Fruit fly (Drosophila melanogaster) whole organism, embryonic: Measurements from ENCODE around the gene cindr.
A peak's percentile ranks its signal among the peaks of the same experiment; 100 is the strongest.

Experiments
- ATbp ChIP-seq: fragments of 200-800 bp; sonication (Bioruptor generic); optimal IDR thresholded peaks from 2 replicates; lab custom pipeline; 2017; ENCODE audit warnings: missing biosample characterization, mild to moderate bottlenecking, missing genetic modification characterization, missing genetic modification reagents
- Antp ChIP-seq: fragments of 200-800 bp; sonication (Bioruptor generic); optimal IDR thresholded peaks from 3 replicates; lab custom pipeline; 2016; ENCODE audit warnings: missing biosample characterization, missing genetic modification characterization
- B-H1 ChIP-seq: fragments of 200-800 bp; sonication (Bioruptor generic); IDR thresholded peaks from 3 replicates; pipeline ENCODE4 v1.3.6; 2022; ENCODE audit warnings: missing biosample characterization, missing genetic modification characterization
- CG10321 ChIP-seq: fragments of 200-800 bp; sonication (Bioruptor generic); IDR thresholded peaks from 2 replicates; pipeline ENCODE4 v1.3.6; 2022; ENCODE audit warnings: missing biosample characterization, missing genetic modification characterization
- CG10462 ChIP-seq: fragments of 200-800 bp; sonication (Bioruptor generic); optimal IDR thresholded peaks from 2 replicates; lab custom pipeline; 2016; ENCODE audit warnings: missing biosample characterization, missing genetic modification characterization
- CG12299 ChIP-seq: fragments of 200-800 bp; sonication (Bioruptor generic); optimal IDR thresholded peaks from 2 replicates; lab custom pipeline; 2018; ENCODE audit warnings: missing biosample characterization, mild to moderate bottlenecking, missing genetic modification characterization
- CG13296 ChIP-seq: fragments of 200-800 bp; sonication (Bioruptor generic); optimal IDR thresholded peaks from 3 replicates; lab custom pipeline; 2018; ENCODE audit warnings: missing biosample characterization, mild to moderate bottlenecking, missing genetic modification characterization
- CG13775 ChIP-seq: fragments of 200-800 bp; sonication (Bioruptor generic); optimal IDR thresholded peaks from 3 replicates; lab custom pipeline; 2017; ENCODE audit warnings: missing biosample characterization, mild to moderate bottlenecking, missing genetic modification characterization
- CG14667 ChIP-seq: fragments of 200-800 bp; sonication (Bioruptor generic); IDR thresholded peaks from 2 replicates; pipeline ENCODE4 v1.3.6; 2022; ENCODE audit warnings: missing biosample characterization, missing genetic modification characterization
- CG14710 ChIP-seq: fragments of 200-800 bp; sonication (Bioruptor generic); optimal IDR thresholded peaks from 3 replicates; lab custom pipeline; 2019; ENCODE audit warnings: missing biosample characterization, mild to moderate bottlenecking, missing genetic modification characterization, moderate library complexity
- CG16815 ChIP-seq: fragments of 200-800 bp; sonication (Bioruptor generic); optimal IDR thresholded peaks from 3 replicates; lab custom pipeline; 2017; ENCODE audit warnings: missing biosample characterization, mild to moderate bottlenecking, missing genetic modification characterization
- CG18764 ChIP-seq: fragments of 200-800 bp; sonication (Bioruptor generic); optimal IDR thresholded peaks from 3 replicates; lab custom pipeline; 2016; ENCODE audit warnings: missing biosample characterization, missing genetic modification characterization
- CG2120 ChIP-seq: fragments of 200-800 bp; sonication (Bioruptor generic); optimal IDR thresholded peaks from 3 replicates; lab custom pipeline; 2016; ENCODE audit warnings: missing biosample characterization, missing genetic modification characterization
- CG2129 ChIP-seq: fragments of 200-800 bp; sonication (Bioruptor generic); IDR thresholded peaks from 2 replicates; pipeline ENCODE4 v1.3.6; 2022; ENCODE audit warnings: missing biosample characterization, missing genetic modification characterization; ENCODE audit not compliant: partially characterized antibody
- CG31365 ChIP-seq: fragments of 200-800 bp; sonication (Bioruptor generic); optimal IDR thresholded peaks from 2 replicates; lab custom pipeline; 2018; ENCODE audit warnings: missing biosample characterization, mild to moderate bottlenecking, missing genetic modification characterization
- CG32767 ChIP-seq: fragments of 200-800 bp; sonication (Bioruptor generic); IDR thresholded peaks from 2 replicates; pipeline ENCODE4 v1.3.6; 2022; ENCODE audit warnings: missing biosample characterization, missing genetic modification characterization
- CG33213 ChIP-seq: fragments of 200-800 bp; sonication (Bioruptor generic); optimal IDR thresholded peaks from 3 replicates; lab custom pipeline; 2016; ENCODE audit warnings: missing biosample characterization, missing genetic modification characterization
- CG5953 ChIP-seq: fragments of 200-800 bp; sonication (Bioruptor generic); IDR thresholded peaks from 2 replicates; pipeline ENCODE4 v1.3.6; 2022; ENCODE audit warnings: missing biosample characterization, missing genetic modification characterization
- CG6689 ChIP-seq: fragments of 200-800 bp; sonication (Bioruptor generic); IDR thresholded peaks from 2 replicates; pipeline ENCODE4 v1.3.6; 2022; ENCODE audit warnings: missing biosample characterization, missing genetic modification characterization
- CG7357 ChIP-seq: fragments of 200-800 bp; sonication (Bioruptor generic); IDR thresholded peaks from 3 replicates; pipeline ENCODE4 v1.3.6; 2022; ENCODE audit warnings: missing biosample characterization, missing genetic modification characterization
- CG7556 ChIP-seq: fragments of 200-800 bp; sonication (Bioruptor generic); optimal IDR thresholded peaks from 2 replicates; lab custom pipeline; 2017; ENCODE audit warnings: missing biosample characterization, mild to moderate bottlenecking, missing genetic modification characterization
- CG7745 ChIP-seq: fragments of 200-800 bp; sonication (Bioruptor generic); optimal IDR thresholded peaks from 2 replicates; lab custom pipeline; 2018; ENCODE audit warnings: missing biosample characterization, mild to moderate bottlenecking, missing genetic modification characterization, moderate library complexity
- CG7786 ChIP-seq: fragments of 200-800 bp; sonication (Bioruptor generic); optimal IDR thresholded peaks from 2 replicates; lab custom pipeline; 2016; ENCODE audit warnings: missing biosample characterization, missing genetic modification characterization
- CG8281 ChIP-seq: fragments of 200-800 bp; sonication (Bioruptor generic); optimal IDR thresholded peaks from 2 replicates; lab custom pipeline; 2018; ENCODE audit warnings: missing biosample characterization, mild to moderate bottlenecking, missing genetic modification characterization, moderate library complexity
- GATAe ChIP-seq: fragments of 200-800 bp; sonication (Bioruptor generic); conservative IDR thresholded peaks from 2 replicates; pipeline ENCODE4 v1.3.6; 2022; ENCODE audit warnings: missing biosample characterization, missing genetic modification characterization
- H15 ChIP-seq: fragments of 200-800 bp; sonication (Bioruptor generic); IDR thresholded peaks from 3 replicates; pipeline ENCODE4 v1.3.6; 2022; ENCODE audit warnings: missing biosample characterization, missing genetic modification characterization
- Hr51 ChIP-seq, 2 experiments: fragments of 200-800 bp; sonication (Bioruptor generic); optimal IDR thresholded peaks; 2 replicates in 1 of 2; 3 replicates in 1 of 2; lab custom pipeline; 2016 to 2018; ENCODE audit warnings: missing biosample characterization in 2 of 2, missing genetic modification characterization in 2 of 2, mild to moderate bottlenecking in 1 of 2, moderate library complexity in 1 of 2
- Pdp1 ChIP-seq, 2 experiments: fragments of 200-800 bp; sonication (Bioruptor generic); optimal IDR thresholded peaks; 3 replicates each; lab custom pipeline; 2016; ENCODE audit warnings: missing biosample characterization in 2 of 2, missing genetic modification characterization in 2 of 2, mild to moderate bottlenecking in 1 of 2, moderate library complexity in 1 of 2
- Spps ChIP-seq: fragments of 200-800 bp; sonication (Bioruptor generic); optimal IDR thresholded peaks from 2 replicates; lab custom pipeline; 2018; ENCODE audit warnings: missing biosample characterization, mild to moderate bottlenecking, missing genetic modification characterization
- Sry-β ChIP-seq: fragments of 200-800 bp; sonication (Bioruptor generic); optimal IDR thresholded peaks from 2 replicates; lab custom pipeline; 2018; ENCODE audit warnings: missing biosample characterization, mild to moderate bottlenecking, missing genetic modification characterization, moderate library complexity
- az2 ChIP-seq: fragments of 200-800 bp; sonication (Bioruptor generic); optimal IDR thresholded peaks from 3 replicates; lab custom pipeline; 2016; ENCODE audit warnings: missing biosample characterization, missing genetic modification characterization
- bab2 ChIP-seq: fragments of 200-800 bp; sonication (Bioruptor generic); optimal IDR thresholded peaks from 2 replicates; lab custom pipeline; 2016; ENCODE audit warnings: missing biosample characterization, missing genetic modification characterization
- btn ChIP-seq: fragments of 200-800 bp; sonication (Bioruptor generic); optimal IDR thresholded peaks from 2 replicates; lab custom pipeline; 2016; ENCODE audit warnings: missing biosample characterization, missing genetic modification characterization
- ci ChIP-seq: fragments of 200-800 bp; sonication (Bioruptor generic); IDR thresholded peaks from 3 replicates; pipeline ENCODE4 v1.3.6; 2022; ENCODE audit warnings: missing biosample characterization, missing genetic modification characterization
- dati ChIP-seq: fragments of 200-800 bp; sonication (Bioruptor generic); IDR thresholded peaks from 2 replicates; pipeline ENCODE4 v1.3.6; 2022; ENCODE audit warnings: missing biosample characterization, missing genetic modification characterization
- dmrt99B ChIP-seq: fragments of 200-800 bp; sonication (Bioruptor generic); optimal IDR thresholded peaks from 2 replicates; lab custom pipeline; 2018; ENCODE audit warnings: missing biosample characterization, mild to moderate bottlenecking, missing genetic modification characterization, moderate library complexity
- gfzf ChIP-seq: fragments of 200-800 bp; sonication (Bioruptor generic); optimal IDR thresholded peaks from 2 replicates; lab custom pipeline; 2016; ENCODE audit warnings: missing biosample characterization, mild to moderate bottlenecking, missing genetic modification characterization, moderate library complexity
- grn ChIP-seq: fragments of 200-800 bp; sonication (Bioruptor generic); optimal IDR thresholded peaks from 3 replicates; lab custom pipeline; 2017; ENCODE audit warnings: missing biosample characterization, missing genetic modification characterization
- jigr1 ChIP-seq: fragments of 200-800 bp; sonication (Bioruptor generic); IDR thresholded peaks from 3 replicates; pipeline ENCODE4 v1.3.6; 2022; ENCODE audit warnings: missing biosample characterization, missing genetic modification characterization
- ken ChIP-seq: fragments of 200-800 bp; sonication (Bioruptor generic); IDR thresholded peaks from 3 replicates; pipeline ENCODE4 v1.3.6; 2022; ENCODE audit warnings: missing biosample characterization, missing genetic modification characterization
- kni ChIP-seq: fragments of 200-800 bp; sonication (Bioruptor generic); optimal IDR thresholded peaks from 3 replicates; lab custom pipeline; 2017; ENCODE audit warnings: mild to moderate bottlenecking, missing biosample characterization, missing genetic modification reagents, missing genetic modification characterization
- lbe ChIP-seq: fragments of 200-800 bp; sonication (Bioruptor generic); optimal IDR thresholded peaks from 2 replicates; lab custom pipeline; 2016; ENCODE audit warnings: missing biosample characterization, mild to moderate bottlenecking, missing genetic modification characterization
- lov ChIP-seq, 2 experiments: fragments of 200-800 bp in 1 of 2; fragments of >200 bp in 1 of 2; sonication (Bioruptor generic) in 1 of 2; IDR thresholded peaks in 1 of 2; optimal IDR thresholded peaks in 1 of 2; 2 replicates in 1 of 2; 3 replicates in 1 of 2; pipeline versions ENCODE4 v1.3.6 to Lab custom; 2017 to 2022; ENCODE audit warnings: missing biosample characterization in 1 of 2, missing genetic modification characterization in 1 of 2
- nmo ChIP-seq: fragments of 200-800 bp; sonication (Bioruptor generic); optimal IDR thresholded peaks from 2 replicates; lab custom pipeline; 2018; ENCODE audit warnings: missing biosample characterization, mild to moderate bottlenecking, missing genetic modification characterization, moderate library complexity
- slbo ChIP-seq: fragments of 200-800 bp; sonication (Bioruptor generic); IDR thresholded peaks from 2 replicates; pipeline ENCODE4 v1.3.6; 2022; ENCODE audit warnings: missing biosample characterization, missing genetic modification characterization
- so ChIP-seq: fragments of 200-800 bp; sonication (Bioruptor generic); IDR thresholded peaks from 3 replicates; pipeline ENCODE4 v1.3.6; 2022; ENCODE audit warnings: missing biosample characterization, missing genetic modification characterization
- ssp ChIP-seq: fragments of 200-800 bp; sonication (Bioruptor generic); IDR thresholded peaks from 2 replicates; pipeline ENCODE4 v1.3.6; 2022; ENCODE audit warnings: missing biosample characterization, missing genetic modification characterization
- tin ChIP-seq: fragments of 200-800 bp; sonication (Bioruptor generic); optimal IDR thresholded peaks from 3 replicates; lab custom pipeline; 2016; ENCODE audit warnings: missing biosample characterization, missing genetic modification characterization
- unc-4 ChIP-seq: fragments of 200-800 bp; sonication (Bioruptor generic); IDR thresholded peaks from 2 replicates; pipeline ENCODE4 v1.3.6; 2022; ENCODE audit warnings: missing biosample characterization, missing genetic modification characterization; ENCODE audit not compliant: partially characterized antibody
- zf30C ChIP-seq: fragments of 200-800 bp; sonication (Bioruptor generic); optimal IDR thresholded peaks from 3 replicates; lab custom pipeline; 2018; ENCODE audit warnings: missing biosample characterization, mild to moderate bottlenecking, missing genetic modification characterization

The cindr gene

dm6 chr3R:30781661-30782120 is 26.7 kb upstream of the cindr start (continued):
- TF ChIP-seq grn (GFP tag; lab: Kevin White, UChicago), result peak; percentile 69
- TF ChIP-seq CG13775 (GFP tag; lab: Kevin White, UChicago), result peak; percentile 89
- TF ChIP-seq CG16815, result peak; percentile 95
- peak; percentile 96 for TF ChIP-seq bab2 (GFP tag; lab: Kevin White, UChicago)
- peak; percentile 90 for TF ChIP-seq Spps (tag; lab: Kevin White, UChicago)
- TF ChIP-seq CG2129 (GFP tag; lab: Robert Waterston, UW), result no peak
- peak; percentile 95 for TF ChIP-seq CG14667
- TF ChIP-seq CG6689 (GFP tag; lab: Robert Waterston, UW), result peak; percentile 96
- TF ChIP-seq Hr51 (GFP tag; optimal IDR thresholded peaks at IDR 0.05; lab: Kevin White, UChicago), result peak; percentile 87 to 93
- peak; percentile 86 for TF ChIP-seq jigr1
- TF ChIP-seq kni (GFP tag; lab: Kevin White, UChicago), result peak; percentile 76
- TF ChIP-seq tin (GFP tag; lab: Kevin White, UChicago), result peak; percentile 96
- peak; percentile 87 for TF ChIP-seq CG10462 (GFP tag; lab: Kevin White, UChicago)
- TF ChIP-seq nmo (GFP tag; lab: Kevin White, UChicago), result peak; percentile 93
- peak; percentile 92 for TF ChIP-seq Antp (GFP tag; lab: Kevin White, UChicago)
- TF ChIP-seq dmrt99B (tag; lab: Kevin White, UChicago), result peak; percentile 93
- peak; percentile 50 for TF ChIP-seq CG7745 (tag; lab: Kevin White, UChicago)
- peak; percentile 97 for TF ChIP-seq slbo (GFP tag; lab: Robert Waterston, UW)
- peak; percentile 97 for TF ChIP-seq CG7786 (GFP tag; lab: Kevin White, UChicago)
- TF ChIP-seq gfzf, result peak; percentile 18
- peak; percentile 88 for TF ChIP-seq ssp (GFP tag; lab: Robert Waterston, UW)
- peak; percentile 46 for TF ChIP-seq Sry-β
- TF ChIP-seq CG32767, result peak; percentile 91
- TF ChIP-seq CG33213, result peak; percentile 94
- TF ChIP-seq zf30C (GFP tag; lab: Kevin White, UChicago), result no peak
- TF ChIP-seq so (GFP tag; lab: Robert Waterston, UW), result peak; percentile 82; the same call in 2 of the 3 replicates
- TF ChIP-seq lbe (GFP tag; lab: Kevin White, UChicago), result peak; percentile 70
- TF ChIP-seq CG10321 (GFP tag; lab: Robert Waterston, UW), result peak; percentile 98
- peak; percentile 95 for TF ChIP-seq ken (GFP tag; lab: Robert Waterston, UW)
- TF ChIP-seq CG5953 (GFP tag; lab: Robert Waterston, UW), result peak; percentile 62; the same call in 1 of the 2 replicates
- no peak for TF ChIP-seq CG8281 (tag; lab: Kevin White, UChicago)
- peak; percentile 87 for TF ChIP-seq ATbp (GFP tag; lab: Kevin White, UChicago)
- peak; percentile 92 for TF ChIP-seq GATAe
- TF ChIP-seq H15 (GFP tag; lab: Robert Waterston, UW), result peak; percentile 94
- TF ChIP-seq CG31365 (tag; lab: Kevin White, UChicago), result peak; percentile 68
- TF ChIP-seq CG18764 (GFP tag; lab: Kevin White, UChicago), result peak; percentile 82
- TF ChIP-seq ci (GFP tag; lab: Robert Waterston, UW), result peak; percentile 96
- TF ChIP-seq az2 (GFP tag; lab: Kevin White, UChicago), result peak; percentile 96
- peak; percentile 90 for TF ChIP-seq btn (GFP tag; lab: Kevin White, UChicago)
- peak; percentile 86 to 93 for TF ChIP-seq Pdp1 (GFP tag; optimal IDR thresholded peaks at IDR 0.05; lab: Kevin White, UChicago)
- TF ChIP-seq dati, result peak; percentile 82
- TF ChIP-seq lov (optimal IDR thresholded peaks at IDR 0.05; lab: Kevin White, UChicago), result no peak
- peak; percentile 95 for TF ChIP-seq lov (GFP tag; IDR thresholded peaks at IDR 0.05; lab: Robert Waterston, UW)
- no peak for TF ChIP-seq unc-4 (GFP tag; lab: Robert Waterston, UW)
- peak; percentile 86 for TF ChIP-seq CG12299 (tag; lab: Kevin White, UChicago)
- peak; percentile 89 for TF ChIP-seq CG7357 (GFP tag; lab: Robert Waterston, UW)
- peak; percentile 87 for TF ChIP-seq CG13296 (GFP tag; lab: Kevin White, UChicago)
- peak; percentile 94 for TF ChIP-seq CG14710
- TF ChIP-seq CG2120 (GFP tag; lab: Kevin White, UChicago), result peak; percentile 95
- peak; percentile 93 for TF ChIP-seq CG7556 (GFP tag; lab: Kevin White, UChicago)
- peak; percentile 88 for TF ChIP-seq B-H1
